Worm (Caenorhabditis elegans) whole organism, early embryonic: ENCODE data around the gene F58F12.12.

ENCODE experiments used
- B0310.2 ChIP-seq: sonication (generic microtip); optimal IDR thresholded peaks from 2 replicates; lab custom pipeline; 2016; ENCODE audit warnings: mild to moderate bottlenecking, missing genetic modification characterization, missing compliant biosample characterization
- F13C5.2 ChIP-seq: sonication (generic microtip); optimal IDR thresholded peaks from 2 replicates; lab custom pipeline; 2017; ENCODE audit warnings: mild to moderate bottlenecking, missing genetic modification characterization, inconsistent platforms, missing compliant biosample characterization
- ama-1 ChIP-seq: fragments of 150-350 bp; optimal IDR thresholded peaks from 2 replicates; lab custom pipeline; 2014
- ceh-13 ChIP-seq: fragments of 200-800 bp; sonication (Bioruptor generic); optimal IDR thresholded peaks from 2 replicates; lab custom pipeline; 2018; ENCODE audit warnings: mild to moderate bottlenecking, missing genetic modification characterization, missing compliant biosample characterization
- ceh-36 ChIP-seq: sonication (generic microtip); optimal IDR thresholded peaks from 2 replicates; lab custom pipeline; 2016; ENCODE audit warnings: missing genetic modification characterization, inconsistent platforms, missing compliant biosample characterization
- flt-1 ChIP-seq: fragments of 200-800 bp; sonication (Bioruptor generic); IDR thresholded peaks from 2 replicates; pipeline ENCODE4 v1.3.6; 2022; ENCODE audit warnings: missing genetic modification characterization, missing compliant biosample characterization
- hmg-4 ChIP-seq: fragments of 200-800 bp; sonication (Bioruptor generic); optimal IDR thresholded peaks from 2 replicates; lab custom pipeline; 2018; ENCODE audit warnings: mild to moderate bottlenecking, missing genetic modification characterization, missing compliant biosample characterization

ce11 chrII:6417999-6418398 is 37.0 kb downstream of the F58F12.12 start:
- TF ChIP-seq ama-1 (lab: Kevin White, UChicago) (no peak), flt-1 (no peak), hmg-4 (GFP tag; lab: Kevin White, UChicago) (no peak), B0310.2 (tag; lab: Kevin White, UChicago) (no peak), ceh-36 (tag; lab: Kevin White, UChicago) (no peak), ceh-13 (GFP tag; lab: Kevin White, UChicago) (no peak), F13C5.2 (tag; lab: Kevin White, UChicago) (no peak)
